Worm (Caenorhabditis elegans) whole organism, dauer: Measurements from ENCODE around the gene oac-59.

Experiments used
- unc-62 ChIP-seq: sonication (generic microtip); optimal IDR thresholded peaks from 2 replicates; lab custom pipeline; 2017; ENCODE audit warnings: missing biosample characterization, missing genetic modification reagents, missing genetic modification characterization

Gene oac-59

ce11 chrIV:12244706-12245105, 56.4 kb downstream of the oac-59 start, which contains the start of gene sre-15:
Gene sre-15 (minus strand): TSS chrIV:12244806.
- no peak for TF ChIP-seq unc-62
